Worm (Caenorhabditis elegans) whole organism, L2 larva: ENCODE data around the gene grwd-1.

ENCODE experiments used
- ama-1 ChIP-seq: fragments of 150-350 bp; optimal IDR thresholded peaks from 2 replicates; lab custom pipeline; 2018; ENCODE audit warnings: inconsistent platforms
- lsy-2 ChIP-seq, 2 experiments: fragments of 150-350 bp in 1 of 2; sonication (generic microtip) in 1 of 2; optimal IDR thresholded peaks; 2 replicates each; lab custom pipeline; 2014 to 2017; ENCODE audit warnings: missing biosample characterization in 2 of 2, missing genetic modification characterization in 2 of 2
- nhr-77 ChIP-seq: fragments of 150-350 bp; optimal IDR thresholded peaks from 2 replicates; lab custom pipeline; 2014; ENCODE audit warnings: missing biosample characterization, missing genetic modification characterization
- skn-1 ChIP-seq: sonication (generic microtip); optimal IDR thresholded peaks from 2 replicates; lab custom pipeline; 2017; ENCODE audit warnings: missing biosample characterization, missing genetic modification characterization
- snpc-4 ChIP-seq: fragments of 150-350 bp; optimal IDR thresholded peaks from 2 replicates; lab custom pipeline; 2014; ENCODE audit warnings: missing biosample characterization, missing genetic modification characterization

ce11 chrIII:5129261-5129660, 24.0 kb upstream of the grwd-1 start:
- no peak for TF ChIP-seq nhr-77 (tag; lab: Kevin White, UChicago)
- TF ChIP-seq ama-1 (lab: Kevin White, UChicago), result no peak
- no peak for TF ChIP-seq snpc-4
- no peak for TF ChIP-seq lsy-2 (tag; optimal IDR thresholded peaks at IDR 0.05; lab: Kevin White, UChicago)
- no peak for TF ChIP-seq skn-1 (tag; lab: Kevin White, UChicago)
